Fruit fly (Drosophila melanogaster) whole organism, pupa: ENCODE measurements around the gene Kr-h1.
A peak's percentile ranks its signal among the peaks of the same experiment; 100 is the strongest.

ENCODE experiments used
- CG10348 ChIP-seq: fragments of 200-800 bp; sonication (Bioruptor generic); IDR thresholded peaks from 2 replicates; pipeline ENCODE4 v1.3.6; 2022; ENCODE audit warnings: missing biosample characterization, missing genetic modification characterization
- CG12605 ChIP-seq: fragments of 200-800 bp; sonication (Bioruptor generic); IDR thresholded peaks from 2 replicates; pipeline ENCODE4 v1.3.6; 2022; ENCODE audit warnings: missing biosample characterization, missing genetic modification characterization
- CG13204 ChIP-seq: fragments of 200-800 bp; sonication (Bioruptor generic); optimal IDR thresholded peaks from 2 replicates; lab custom pipeline; 2018; ENCODE audit warnings: missing biosample characterization, mild to moderate bottlenecking, missing genetic modification characterization, moderate library complexity
- CG14655 ChIP-seq: fragments of 200-800 bp; sonication (Bioruptor generic); optimal IDR thresholded peaks from 3 replicates; lab custom pipeline; 2017; ENCODE audit warnings: mild to moderate bottlenecking, missing biosample characterization, missing genetic modification reagents, missing genetic modification characterization
- CG15710 ChIP-seq: fragments of 200-800 bp; sonication (Bioruptor generic); optimal IDR thresholded peaks from 2 replicates; lab custom pipeline; 2018; ENCODE audit warnings: missing biosample characterization, mild to moderate bottlenecking, missing genetic modification characterization, moderate library complexity
- CG17806 ChIP-seq: fragments of 200-800 bp; sonication (Bioruptor generic); optimal IDR thresholded peaks from 2 replicates; lab custom pipeline; 2018; ENCODE audit warnings: missing biosample characterization, mild to moderate bottlenecking, missing genetic modification characterization, moderate library complexity
- CG32121 ChIP-seq: fragments of 200-800 bp; sonication (Bioruptor generic); IDR thresholded peaks from 2 replicates; pipeline ENCODE4 v1.3.6; 2022; ENCODE audit warnings: missing biosample characterization, missing genetic modification characterization
- CG34367 ChIP-seq: fragments of 200-800 bp; sonication (Bioruptor generic); optimal IDR thresholded peaks from 2 replicates; lab custom pipeline; 2018; ENCODE audit warnings: missing biosample characterization, mild to moderate bottlenecking, missing genetic modification characterization
- CG4496 ChIP-seq: fragments of 200-800 bp; sonication (Bioruptor generic); IDR thresholded peaks from 3 replicates; pipeline ENCODE4 v1.3.6; 2022; ENCODE audit warnings: missing biosample characterization, missing genetic modification characterization
- CG8159 ChIP-seq: fragments of 200-800 bp; sonication (Bioruptor generic); optimal IDR thresholded peaks from 3 replicates; lab custom pipeline; 2018; ENCODE audit warnings: missing biosample characterization, mild to moderate bottlenecking, missing genetic modification characterization, moderate library complexity
- CG8301 ChIP-seq: fragments of 200-800 bp; sonication (Bioruptor generic); optimal IDR thresholded peaks from 2 replicates; lab custom pipeline; 2018; ENCODE audit warnings: missing biosample characterization, mild to moderate bottlenecking, missing genetic modification characterization
- CG9948 ChIP-seq: fragments of 200-800 bp; sonication (Bioruptor generic); optimal IDR thresholded peaks from 2 replicates; lab custom pipeline; 2018; ENCODE audit warnings: missing biosample characterization, mild to moderate bottlenecking, missing genetic modification characterization, moderate library complexity
- D1 ChIP-seq: fragments of 200-800 bp; sonication (Bioruptor generic); optimal IDR thresholded peaks from 2 replicates; lab custom pipeline; 2018; ENCODE audit warnings: missing biosample characterization, mild to moderate bottlenecking, missing genetic modification characterization, moderate library complexity
- EcR ChIP-seq: fragments of 200-800 bp; sonication (Bioruptor generic); optimal IDR thresholded peaks from 3 replicates; lab custom pipeline; 2019; ENCODE audit warnings: missing biosample characterization, missing genetic modification characterization, mild to moderate bottlenecking, moderate library complexity, missing genetic modification reagents
- Ets98B ChIP-seq: fragments of 200-800 bp; sonication (Bioruptor generic); IDR thresholded peaks from 2 replicates; pipeline ENCODE4 v1.3.6; 2022; ENCODE audit warnings: missing biosample characterization, missing genetic modification characterization
- Pif1A ChIP-seq: fragments of 200-800 bp; sonication (Bioruptor generic); optimal IDR thresholded peaks from 3 replicates; lab custom pipeline; 2016; ENCODE audit warnings: missing biosample characterization, missing genetic modification characterization
- Pif1B ChIP-seq: fragments of 200-800 bp; sonication (Bioruptor generic); optimal IDR thresholded peaks from 3 replicates; lab custom pipeline; 2016; ENCODE audit warnings: missing biosample characterization, missing genetic modification characterization
- Snoo ChIP-seq: fragments of 200-800 bp; sonication (Bioruptor generic); optimal IDR thresholded peaks from 3 replicates; lab custom pipeline; 2017; ENCODE audit warnings: missing biosample characterization, mild to moderate bottlenecking, missing genetic modification characterization, inconsistent platforms
- fd96Ca ChIP-seq: fragments of 200-800 bp; sonication (Bioruptor generic); IDR thresholded peaks from 3 replicates; pipeline ENCODE4 v1.3.6; 2022; ENCODE audit warnings: missing biosample characterization, missing genetic modification characterization
- gl ChIP-seq: fragments of 200-800 bp; sonication (Bioruptor generic); optimal IDR thresholded peaks from 2 replicates; lab custom pipeline; 2018; ENCODE audit warnings: missing biosample characterization, mild to moderate bottlenecking, missing genetic modification characterization
- rn ChIP-seq: fragments of 200-800 bp; sonication (Bioruptor generic); IDR thresholded peaks from 2 replicates; pipeline ENCODE4 v1.3.6; 2022; ENCODE audit warnings: missing biosample characterization, missing genetic modification characterization

Gene Kr-h1

DNA sequence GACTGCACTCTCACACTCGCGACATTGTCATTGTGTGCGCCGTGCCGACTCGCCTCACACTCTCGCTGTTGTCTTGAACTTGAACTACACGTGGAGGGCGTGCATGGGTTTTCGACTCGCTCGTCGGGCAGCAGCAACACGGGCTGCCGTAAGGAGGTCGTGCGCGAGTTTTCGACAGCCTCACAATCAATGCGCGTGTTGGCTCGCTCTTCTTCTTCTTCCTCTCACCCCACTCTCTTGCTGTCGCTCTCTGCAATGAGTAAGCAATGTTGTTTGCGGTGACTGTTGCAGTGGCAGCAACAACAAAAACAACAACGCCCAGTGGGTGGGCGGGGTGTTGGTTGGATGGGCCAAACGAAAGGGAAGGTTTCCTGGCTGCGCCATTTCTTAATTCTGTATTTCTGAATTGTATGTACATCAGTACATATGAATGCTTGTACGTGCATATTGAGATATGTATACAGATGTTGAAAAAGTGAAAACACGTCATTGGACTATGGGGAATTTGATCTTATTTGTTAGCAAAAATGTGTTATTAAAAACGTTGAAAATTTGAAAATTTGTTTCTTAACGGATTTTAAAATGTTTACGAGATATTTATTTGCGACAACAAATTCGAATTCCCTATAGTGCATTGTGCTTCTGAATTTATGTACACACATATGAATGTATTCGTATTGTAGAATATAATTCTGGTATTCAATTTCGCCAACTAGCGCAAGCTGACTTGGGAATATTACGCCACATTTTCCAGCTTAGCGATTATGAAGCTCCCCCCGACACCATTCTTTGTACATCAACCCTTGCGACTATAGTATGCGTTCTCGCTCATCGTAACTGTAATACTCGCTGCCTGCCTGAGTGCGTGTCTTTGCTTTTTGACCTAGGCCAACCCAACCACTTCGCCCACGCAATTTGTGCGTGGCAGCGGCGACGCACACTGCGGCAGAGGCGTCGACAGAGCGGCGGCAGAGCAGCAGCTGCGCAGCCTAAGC is 6.3 kb downstream of the Kr-h1 start:
- TF ChIP-seq CG8301 (tag; lab: Kevin White, UChicago) (no peak), gl (peak; percentile 45), fd96Ca (GFP tag; lab: Robert Waterston, UW) (peak; percentile 73), CG4496 (peak; percentile 93), EcR (GFP tag; lab: Kevin White, UChicago) (peak; percentile 99), CG9948 (tag; lab: Kevin White, UChicago) (peak; percentile 2), Snoo (tag; lab: Kevin White, UChicago) (peak; percentile 70), Ets98B (GFP tag; lab: Robert Waterston, UW) (peak; percentile 55), CG14655 (GFP tag; lab: Kevin White, UChicago) (no peak), CG13204 (GFP tag; lab: Kevin White, UChicago) (peak; percentile 83), CG34367 (tag; lab: Kevin White, UChicago) (peak; percentile 2), rn (GFP tag; lab: Robert Waterston, UW) (no peak), CG32121 (GFP tag; lab: Robert Waterston, UW) (peak; percentile 40; the same call in 1 of the 2 replicates)

DNA sequence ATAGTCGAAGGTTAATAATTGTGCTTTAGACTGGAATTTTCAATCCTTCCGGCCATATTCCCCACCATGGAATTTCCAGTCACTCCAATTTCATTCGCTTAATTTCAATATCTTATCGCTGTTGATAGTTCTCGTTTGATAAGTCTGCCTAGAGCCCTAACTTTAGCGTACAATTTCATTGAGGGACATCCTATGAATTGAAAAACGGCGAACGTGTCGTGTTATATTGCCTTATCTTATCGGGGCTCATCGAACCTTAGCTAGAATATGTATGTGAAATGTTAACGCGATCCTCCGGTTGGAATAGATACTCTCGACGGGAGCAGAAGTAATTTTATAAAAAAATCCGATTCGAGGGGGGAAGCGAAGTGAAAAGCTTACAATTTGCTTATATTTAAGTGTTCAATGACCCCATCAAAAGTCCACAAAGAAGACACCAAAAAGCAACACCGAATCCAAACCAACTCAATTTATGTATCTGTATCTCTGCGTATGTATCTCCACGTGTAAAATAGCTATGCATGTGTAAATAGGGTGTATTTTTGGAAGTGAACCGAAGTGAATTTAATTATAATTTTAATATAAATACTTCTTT is 7.3 kb downstream of the Kr-h1 start:
- no peak for TF ChIP-seq gl

DNA sequence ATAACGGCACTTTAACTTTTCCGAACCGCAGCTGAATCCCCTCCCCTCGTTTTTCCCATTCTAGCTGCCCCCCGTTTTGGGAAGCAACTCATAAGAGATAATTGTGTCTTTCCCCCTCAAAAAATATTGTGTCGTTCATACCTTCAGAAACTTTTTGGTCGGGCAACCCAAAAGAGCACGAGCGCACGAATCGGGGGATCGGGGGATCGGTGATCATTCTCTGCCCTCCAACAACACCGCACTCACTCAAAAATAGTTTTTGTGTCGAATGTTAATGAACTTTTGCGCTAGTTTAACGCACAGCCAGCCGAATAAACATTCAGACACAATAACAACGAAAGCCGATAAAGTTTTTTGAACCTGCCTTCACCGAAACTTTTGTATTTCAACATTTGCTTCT is 8.0 kb downstream of the Kr-h1 start:
- TF ChIP-seq CG17806 (no peak), D1 (no peak), CG32121 (GFP tag; lab: Robert Waterston, UW) (no peak), CG9948 (tag; lab: Kevin White, UChicago) (no peak), CG12605 (GFP tag; lab: Robert Waterston, UW) (no peak), Snoo (tag; lab: Kevin White, UChicago) (no peak), gl (no peak), CG34367 (tag; lab: Kevin White, UChicago) (no peak), EcR (GFP tag; lab: Kevin White, UChicago) (no peak), Pif1B (GFP tag; lab: Kevin White, UChicago) (no peak), CG10348 (GFP tag; lab: Robert Waterston, UW) (no peak), CG14655 (GFP tag; lab: Kevin White, UChicago) (no peak), CG13204 (GFP tag; lab: Kevin White, UChicago) (no peak), CG4496 (no peak), fd96Ca (GFP tag; lab: Robert Waterston, UW) (no peak), Pif1A (GFP tag; lab: Kevin White, UChicago) (no peak), rn (GFP tag; lab: Robert Waterston, UW) (no peak)

- TF ChIP-seq CG12605 (GFP tag; lab: Robert Waterston, UW) (no peak), D1 (no peak), CG4496 (no peak), CG17806 (no peak), Pif1B (GFP tag; lab: Kevin White, UChicago) (no peak), CG13204 (GFP tag; lab: Kevin White, UChicago) (no peak), CG8159 (tag; lab: Kevin White, UChicago) (no peak), CG34367 (tag; lab: Kevin White, UChicago) (no peak)
Measured at dm6 chr2L:6090786-6091716, 8.6 kb downstream of the Kr-h1 start, which contains the start of gene CG45075. TSS of gene CG45075 (plus strand) at chr2L:6091412.

DNA sequence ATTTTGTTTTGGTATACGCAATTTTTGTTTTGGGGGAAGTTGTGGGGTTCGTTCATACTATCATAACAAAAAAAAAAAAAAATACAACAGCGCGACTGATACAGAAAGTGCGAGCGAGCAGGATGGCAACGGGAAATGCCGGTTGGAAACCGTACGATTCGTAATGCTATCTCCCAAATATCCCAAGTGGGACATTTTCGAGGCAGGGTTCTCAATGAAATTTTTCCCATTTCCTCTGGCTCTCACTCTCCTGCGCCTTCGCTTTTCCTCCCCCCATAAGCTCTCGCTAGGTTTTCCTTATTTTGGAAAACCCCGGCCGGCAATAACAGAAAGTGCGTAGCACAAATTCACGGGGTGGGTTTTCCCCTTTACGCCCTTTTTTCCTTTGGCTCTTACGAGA is 9.9 kb downstream of the Kr-h1 start:
- TF ChIP-seq rn (GFP tag; lab: Robert Waterston, UW) (no peak), EcR (GFP tag; lab: Kevin White, UChicago) (no peak), D1 (no peak), CG17806 (no peak), CG10348 (GFP tag; lab: Robert Waterston, UW) (no peak), CG14655 (GFP tag; lab: Kevin White, UChicago) (no peak), CG9948 (tag; lab: Kevin White, UChicago) (no peak), Ets98B (GFP tag; lab: Robert Waterston, UW) (no peak), CG15710 (tag; lab: Kevin White, UChicago) (no peak), CG8301 (tag; lab: Kevin White, UChicago) (no peak), CG4496 (no peak), CG32121 (GFP tag; lab: Robert Waterston, UW) (no peak), CG34367 (tag; lab: Kevin White, UChicago) (no peak)
